Fruit fly (Drosophila melanogaster) whole organism, prepupa: ENCODE data around the gene CG1503.

Experiments
- CG10631 ChIP-seq: fragments of 200-800 bp; sonication (Bioruptor generic); optimal IDR thresholded peaks from 2 replicates; lab custom pipeline; 2016; ENCODE audit warnings: missing biosample characterization, missing genetic modification characterization
- CG10669 ChIP-seq: fragments of 200-800 bp; sonication (Bioruptor generic); optimal IDR thresholded peaks from 3 replicates; lab custom pipeline; 2018; ENCODE audit warnings: missing biosample characterization, mild to moderate bottlenecking, missing genetic modification characterization, moderate library complexity
- CG11762 ChIP-seq: fragments of 200-800 bp; sonication (Bioruptor generic); optimal IDR thresholded peaks from 3 replicates; lab custom pipeline; 2016; ENCODE audit warnings: missing biosample characterization, missing genetic modification characterization; ENCODE audit not compliant: insufficient read depth
- CG15336 ChIP-seq: fragments of 200-800 bp; sonication (Bioruptor generic); IDR thresholded peaks from 2 replicates; pipeline ENCODE4 v1.3.6; 2022; ENCODE audit warnings: missing biosample characterization, missing genetic modification characterization
- CG1621 ChIP-seq: fragments of 200-800 bp; sonication (Bioruptor generic); optimal IDR thresholded peaks from 3 replicates; lab custom pipeline; 2018; ENCODE audit warnings: missing biosample characterization, mild to moderate bottlenecking, missing genetic modification characterization
- CG16779 ChIP-seq: fragments of 200-800 bp; sonication (Bioruptor generic); optimal IDR thresholded peaks from 3 replicates; lab custom pipeline; 2017; ENCODE audit warnings: missing biosample characterization, mild to moderate bottlenecking, missing genetic modification characterization
- CG3032 ChIP-seq: fragments of 200-800 bp; optimal IDR thresholded peaks from 2 replicates; lab custom pipeline; 2019; ENCODE audit warnings: missing biosample characterization, mild to moderate bottlenecking, missing genetic modification characterization, moderate library complexity
- CG32006 ChIP-seq: fragments of 200-800 bp; sonication (Bioruptor generic); optimal IDR thresholded peaks from 3 replicates; lab custom pipeline; 2017; ENCODE audit warnings: missing biosample characterization, mild to moderate bottlenecking, missing genetic modification characterization
- CG4318 ChIP-seq: fragments of 200-800 bp; sonication (Bioruptor generic); optimal IDR thresholded peaks from 3 replicates; lab custom pipeline; 2017; ENCODE audit warnings: missing biosample characterization, mild to moderate bottlenecking, missing genetic modification characterization
- CG6163 ChIP-seq: fragments of 200-800 bp; sonication (Bioruptor generic); IDR thresholded peaks from 3 replicates; pipeline ENCODE4 v1.3.6; 2022; ENCODE audit warnings: missing biosample characterization, missing genetic modification characterization
- CG6276 ChIP-seq: fragments of 200-800 bp; sonication (Bioruptor generic); optimal IDR thresholded peaks from 2 replicates; lab custom pipeline; 2017; ENCODE audit warnings: missing biosample characterization, mild to moderate bottlenecking, missing genetic modification characterization
- CG6792 ChIP-seq: fragments of 200-800 bp; sonication (Bioruptor generic); optimal IDR thresholded peaks from 3 replicates; lab custom pipeline; 2016; ENCODE audit warnings: missing biosample characterization, missing genetic modification characterization
- CG6808 ChIP-seq: fragments of 200-800 bp; sonication (Bioruptor generic); optimal IDR thresholded peaks from 3 replicates; lab custom pipeline; 2017; ENCODE audit warnings: missing biosample characterization, missing genetic modification characterization, mild to moderate bottlenecking, moderate library complexity, missing genetic modification reagents
- CG6854 ChIP-seq: fragments of 200-800 bp; sonication (Bioruptor generic); optimal IDR thresholded peaks from 2 replicates; lab custom pipeline; 2017; ENCODE audit warnings: missing biosample characterization, mild to moderate bottlenecking, missing genetic modification characterization
- CG7368 ChIP-seq: fragments of 200-800 bp; sonication (Bioruptor generic); optimal IDR thresholded peaks from 3 replicates; lab custom pipeline; 2016; ENCODE audit warnings: missing biosample characterization, missing genetic modification characterization
- CG8119 ChIP-seq: fragments of 200-800 bp; sonication (Bioruptor generic); IDR thresholded peaks from 3 replicates; pipeline ENCODE4 v1.3.6; 2022; ENCODE audit warnings: missing biosample characterization, missing genetic modification characterization
- CG8319 ChIP-seq: fragments of 200-800 bp; sonication (Bioruptor generic); optimal IDR thresholded peaks from 3 replicates; lab custom pipeline; 2016; ENCODE audit warnings: missing biosample characterization, missing genetic modification characterization
- CG8632 ChIP-seq: fragments of 200-800 bp; sonication (Bioruptor generic); optimal IDR thresholded peaks from 3 replicates; lab custom pipeline; 2016; ENCODE audit warnings: missing biosample characterization, missing genetic modification characterization
- CG9139 ChIP-seq: fragments of 200-800 bp; sonication (Bioruptor generic); optimal IDR thresholded peaks from 3 replicates; lab custom pipeline; 2017; ENCODE audit warnings: missing biosample characterization, mild to moderate bottlenecking, missing genetic modification characterization
- Eip75B ChIP-seq: fragments of 200-800 bp; sonication (Bioruptor generic); optimal IDR thresholded peaks from 3 replicates; lab custom pipeline; 2016; ENCODE audit warnings: missing biosample characterization, missing genetic modification characterization
- Eip78C ChIP-seq: fragments of 200-800 bp; sonication (Bioruptor generic); peaks from one replicate; lab custom pipeline; 2016; ENCODE audit warnings: missing biosample characterization, missing genetic modification characterization
- Eip93F ChIP-seq: fragments of 200-800 bp; sonication (Bioruptor generic); optimal IDR thresholded peaks from 2 replicates; lab custom pipeline; 2016; ENCODE audit warnings: missing biosample characterization, mild to moderate bottlenecking, missing genetic modification characterization
- Ets21C ChIP-seq: fragments of 200-800 bp; sonication (Bioruptor generic); optimal IDR thresholded peaks from 3 replicates; lab custom pipeline; 2016; ENCODE audit warnings: missing biosample characterization, missing genetic modification characterization
- Ets96B ChIP-seq: fragments of 200-800 bp; optimal IDR thresholded peaks from 2 replicates; lab custom pipeline; 2019; ENCODE audit warnings: missing biosample characterization, mild to moderate bottlenecking, missing genetic modification characterization, moderate library complexity
- Hr38 ChIP-seq: sonication (Bioruptor generic); optimal IDR thresholded peaks from 2 replicates; lab custom pipeline; 2016; ENCODE audit warnings: missing biosample characterization, missing genetic modification characterization
- Lpt ChIP-seq: fragments of 200-800 bp; sonication (Bioruptor generic); optimal IDR thresholded peaks from 3 replicates; lab custom pipeline; 2016; ENCODE audit warnings: missing biosample characterization, missing genetic modification characterization
- Met ChIP-seq: fragments of 200-800 bp; sonication (Bioruptor generic); optimal IDR thresholded peaks from 3 replicates; lab custom pipeline; 2016; ENCODE audit warnings: missing biosample characterization, missing genetic modification characterization
- OdsH ChIP-seq: fragments of 200-800 bp; sonication (Bioruptor generic); optimal IDR thresholded peaks from 3 replicates; lab custom pipeline; 2016; ENCODE audit warnings: missing biosample characterization, missing genetic modification characterization
- Smox ChIP-seq: fragments of 200-800 bp; sonication (Bioruptor generic); optimal IDR thresholded peaks from 3 replicates; lab custom pipeline; 2016; ENCODE audit warnings: missing biosample characterization, missing genetic modification characterization
- Sox15 ChIP-seq: fragments of 200-800 bp; sonication (Bioruptor generic); optimal IDR thresholded peaks from 3 replicates; lab custom pipeline; 2016; ENCODE audit warnings: missing biosample characterization, missing genetic modification characterization
- achi ChIP-seq: fragments of 200-800 bp; sonication (Bioruptor generic); optimal IDR thresholded peaks from 3 replicates; lab custom pipeline; 2016; ENCODE audit warnings: missing biosample characterization, missing genetic modification characterization
- acj6 ChIP-seq: fragments of 200-800 bp; sonication (Bioruptor generic); optimal IDR thresholded peaks from 3 replicates; lab custom pipeline; 2016; ENCODE audit warnings: missing biosample characterization, missing genetic modification characterization
- dsx ChIP-seq: fragments of 200-800 bp; optimal IDR thresholded peaks from 3 replicates; lab custom pipeline; 2019; ENCODE audit warnings: missing biosample characterization, mild to moderate bottlenecking, missing genetic modification characterization, moderate library complexity; ENCODE audit not compliant: poor library complexity, severe bottlenecking
- eg ChIP-seq: fragments of 200-800 bp; sonication (Bioruptor generic); IDR thresholded peaks from 3 replicates; pipeline ENCODE4 v1.3.6; 2022; ENCODE audit warnings: missing biosample characterization, missing genetic modification characterization
- esn ChIP-seq: fragments of 200-800 bp; sonication (Bioruptor generic); optimal IDR thresholded peaks from 2 replicates; lab custom pipeline; 2016; ENCODE audit warnings: missing biosample characterization, mild to moderate bottlenecking, missing genetic modification characterization, moderate library complexity
- fd59A ChIP-seq: fragments of 200-800 bp; sonication (Bioruptor generic); optimal IDR thresholded peaks from 2 replicates; lab custom pipeline; 2017; ENCODE audit warnings: missing biosample characterization, mild to moderate bottlenecking, missing genetic modification characterization, missing genetic modification reagents
- fd85E ChIP-seq: fragments of 200-800 bp; sonication (Bioruptor generic); optimal IDR thresholded peaks from 3 replicates; lab custom pipeline; 2016; ENCODE audit warnings: missing biosample characterization, missing genetic modification characterization
- net ChIP-seq: fragments of 200-800 bp; sonication (Bioruptor generic); optimal IDR thresholded peaks from 3 replicates; lab custom pipeline; 2016; ENCODE audit warnings: missing biosample characterization, missing genetic modification characterization
- pdm3 ChIP-seq: fragments of 200-800 bp; sonication (Bioruptor generic); optimal IDR thresholded peaks from 3 replicates; lab custom pipeline; 2016; ENCODE audit warnings: missing biosample characterization, missing genetic modification characterization
- salr ChIP-seq, 2 experiments: fragments of 200-800 bp; sonication (Bioruptor generic); optimal IDR thresholded peaks; 3 replicates each; lab custom pipeline; 2016 to 2018; ENCODE audit warnings: missing biosample characterization in 2 of 2, missing genetic modification characterization in 2 of 2, mild to moderate bottlenecking in 1 of 2
- spab ChIP-seq: fragments of 200-800 bp; sonication (Bioruptor generic); optimal IDR thresholded peaks from 2 replicates; lab custom pipeline; 2017; ENCODE audit warnings: missing biosample characterization, mild to moderate bottlenecking, missing genetic modification characterization, missing genetic modification reagents
- svp ChIP-seq: fragments of 200-800 bp; sonication (Bioruptor generic); peaks from one replicate; lab custom pipeline; 2016; ENCODE audit warnings: missing biosample characterization, missing genetic modification characterization
- topi ChIP-seq: fragments of 200-800 bp; sonication (Bioruptor generic); optimal IDR thresholded peaks from 3 replicates; lab custom pipeline; 2016; ENCODE audit warnings: missing biosample characterization, missing genetic modification characterization
- vri ChIP-seq: fragments of 200-800 bp; sonication (Bioruptor generic); optimal IDR thresholded peaks from 3 replicates; lab custom pipeline; 2016; ENCODE audit warnings: missing biosample characterization, mild to moderate bottlenecking, missing genetic modification characterization

CG1503 gene

dm6 chrX:21058991-21059390 is 47.2 kb downstream of the CG1503 start (continued):
- TF ChIP-seq fd85E (GFP tag; lab: Kevin White, UChicago) (peak; percentile 66), CG10631 (GFP tag; lab: Kevin White, UChicago) (peak; percentile 80), CG6854 (GFP tag; lab: Kevin White, UChicago) (peak; percentile 61), Eip93F (GFP tag; lab: Kevin White, UChicago) (peak; percentile 14), Lpt (GFP tag; lab: Kevin White, UChicago) (peak; percentile 79), dsx (peak; percentile 66), CG4318 (GFP tag; lab: Kevin White, UChicago) (peak; percentile 66), CG11762 (peak; percentile 64), CG10669 (GFP tag; lab: Kevin White, UChicago) (peak; percentile 73), CG15336 (GFP tag; lab: Robert Waterston, UW) (peak; percentile 81), CG1621 (tag; lab: Kevin White, UChicago) (peak; percentile 71), net (GFP tag; lab: Kevin White, UChicago) (peak; percentile 80), CG6808 (peak; percentile 71), CG32006 (GFP tag; lab: Kevin White, UChicago) (peak; percentile 84), vri (GFP tag; lab: Kevin White, UChicago) (peak; percentile 69), spab (peak; percentile 56), Eip78C (GFP tag; lab: Kevin White, UChicago) (peak; percentile 97), Met (peak; percentile 91), eg (peak; percentile 84), Sox15 (peak; percentile 79), CG6276 (peak; percentile 77), achi (peak; percentile 87), Smox (GFP tag; lab: Kevin White, UChicago) (peak; percentile 89), Eip75B (GFP tag; lab: Kevin White, UChicago) (peak; percentile 87)

- TF ChIP-seq Eip78C (GFP tag; lab: Kevin White, UChicago) (peak; percentile 28), svp (GFP tag; lab: Kevin White, UChicago) (no peak)
These were observed 47.7 kb downstream of the CG1503 start for dm6 chrX:21058437-21058836.

- TF ChIP-seq CG8119 (GFP tag; lab: Robert Waterston, UW) = no peak
- no peak for TF ChIP-seq Hr38 (GFP tag; lab: Kevin White, UChicago)
- no peak for TF ChIP-seq Eip78C (GFP tag; lab: Kevin White, UChicago)
- no peak for TF ChIP-seq CG10669 (GFP tag; lab: Kevin White, UChicago)
- no peak for TF ChIP-seq pdm3 (GFP tag; lab: Kevin White, UChicago)
- TF ChIP-seq Smox (GFP tag; lab: Kevin White, UChicago) = no peak
- no peak for TF ChIP-seq esn (GFP tag; lab: Kevin White, UChicago)
- no peak for TF ChIP-seq salr (GFP tag; optimal IDR thresholded peaks at IDR 0.05; lab: Kevin White, UChicago)
- TF ChIP-seq CG8319 (GFP tag; lab: Kevin White, UChicago) = no peak
- TF ChIP-seq net (GFP tag; lab: Kevin White, UChicago) = no peak
- no peak for TF ChIP-seq Ets96B
- TF ChIP-seq CG1621 (tag; lab: Kevin White, UChicago) = no peak
- no peak for TF ChIP-seq CG10631 (GFP tag; lab: Kevin White, UChicago)
- TF ChIP-seq OdsH (GFP tag; lab: Kevin White, UChicago) = no peak
- no peak for TF ChIP-seq topi (GFP tag; lab: Kevin White, UChicago)
- TF ChIP-seq svp (GFP tag; lab: Kevin White, UChicago) = no peak
- TF ChIP-seq CG8632 (GFP tag; lab: Kevin White, UChicago) = no peak
These were observed 49.4 kb downstream of the CG1503 start for dm6 chrX:21056732-21057131.

dm6 chrX:21054963-21055480 is 51.1 kb downstream of the CG1503 start:
- TF ChIP-seq CG6792 (GFP tag; lab: Kevin White, UChicago) (peak; percentile 8), CG7368 (GFP tag; lab: Kevin White, UChicago) (no peak), CG6276 (peak; percentile 10), Ets21C (GFP tag; lab: Kevin White, UChicago) (no peak), eg (peak; percentile 70; the same call in 1 of the 3 replicates), Eip78C (GFP tag; lab: Kevin White, UChicago) (no peak), CG6163 (GFP tag; lab: Robert Waterston, UW) (peak; percentile 72; the same call in 2 of the 3 replicates), CG1621 (tag; lab: Kevin White, UChicago) (peak; percentile 23), topi (GFP tag; lab: Kevin White, UChicago) (no peak), CG16779 (tag; lab: Kevin White, UChicago) (peak; percentile 59), CG9139 (peak; percentile 56), vri (GFP tag; lab: Kevin White, UChicago) (no peak), dsx (peak; percentile 73), svp (GFP tag; lab: Kevin White, UChicago) (peak; percentile 55), CG15336 (GFP tag; lab: Robert Waterston, UW) (peak; percentile 63), CG10669 (GFP tag; lab: Kevin White, UChicago) (no peak), acj6 (no peak), CG3032 (tag; lab: Kevin White, UChicago) (peak; percentile 38), Eip75B (GFP tag; lab: Kevin White, UChicago) (no peak), fd59A (GFP tag; lab: Kevin White, UChicago) (no peak), achi (peak; percentile 8)
